Worm (Caenorhabditis elegans) whole organism, L2 larva: ENCODE measurements around the gene clec-75.

Source experiments
- F13H6.1 ChIP-seq: sonication (generic microtip); optimal IDR thresholded peaks from 2 replicates; lab custom pipeline; 2016; ENCODE audit warnings: missing genetic modification characterization, missing compliant biosample characterization
- blmp-1 ChIP-seq: sonication (generic microtip); optimal IDR thresholded peaks from 2 replicates; lab custom pipeline; 2017; ENCODE audit warnings: missing genetic modification characterization, mild to moderate bottlenecking, missing compliant biosample characterization, antibody characterized with exemption, moderate library complexity; ENCODE audit not compliant: insufficient read depth
- lsy-2 ChIP-seq, 2 experiments: fragments of 150-350 bp in 1 of 2; sonication (generic microtip) in 1 of 2; optimal IDR thresholded peaks; 2 replicates each; lab custom pipeline; 2014 to 2017; ENCODE audit warnings: missing biosample characterization in 2 of 2, missing genetic modification characterization in 2 of 2
- nhr-237 ChIP-seq: fragments of 150-350 bp; optimal IDR thresholded peaks from 2 replicates; lab custom pipeline; 2014; ENCODE audit warnings: missing biosample characterization, missing genetic modification characterization
- unc-62 ChIP-seq: fragments of 150-350 bp; optimal IDR thresholded peaks from 2 replicates; lab custom pipeline; 2014; ENCODE audit warnings: missing biosample characterization, missing genetic modification reagents, missing genetic modification characterization

- TF ChIP-seq unc-62 (GFP tag; lab: Kevin White, UChicago) = no peak
- no peak for TF ChIP-seq lsy-2 (tag; optimal IDR thresholded peaks at IDR 0.05; lab: Kevin White, UChicago)
- TF ChIP-seq blmp-1 (tag; lab: Kevin White, UChicago) = no peak
- no peak for TF ChIP-seq F13H6.1 (tag; lab: Kevin White, UChicago)
- TF ChIP-seq nhr-237 (tag; lab: Kevin White, UChicago) = no peak
These were observed 49.4 kb downstream of the clec-75 start for ce11 chrIV:4009923-4010322.
